Worm (Caenorhabditis elegans): ENCODE data around the gene F54E12.2.

Gene F54E12.2

ce11 chrIV:11296787-11297186, 40.2 kb downstream of the F54E12.2 start, which contains the start of gene mttu-1:
TSS of gene mttu-1 (minus strand) at chrIV:11296887.
- TF ChIP-seq ceh-43 (GFP tag; optimal IDR thresholded peaks at IDR 0.05), result no peak
- no peak for TF ChIP-seq mep-1 (tag; optimal IDR thresholded peaks at IDR 0.05)
- no peak for TF ChIP-seq mls-2 (tag; optimal IDR thresholded peaks at IDR 0.05)
- no peak for TF ChIP-seq ztf-11 (tag; optimal IDR thresholded peaks at IDR 0.05)
- TF ChIP-seq elt-1 (tag; optimal IDR thresholded peaks at IDR 0.05; ENCODE audit: borderline replicate concordance, insufficient read depth), result no peak
- no peak for TF ChIP-seq cnd-1 (tag; optimal IDR thresholded peaks at IDR 0.05)
- TF ChIP-seq mab-5 (tag; optimal IDR thresholded peaks at IDR 0.05), result no peak
- no peak for TF ChIP-seq elt-3 (tag; optimal IDR thresholded peaks at IDR 0.05)
- TF ChIP-seq snpc-4 (tag; optimal IDR thresholded peaks at IDR 0.05), result no peak
- no peak for TF ChIP-seq nhr-12 (tag; optimal IDR thresholded peaks at IDR 0.05)
- no peak for TF ChIP-seq unc-39 (tag; optimal IDR thresholded peaks at IDR 0.05)
- no peak for TF ChIP-seq bed-3 (GFP tag; optimal IDR thresholded peaks at IDR 0.05)

- TF ChIP-seq ces-1 (GFP tag; optimal IDR thresholded peaks at IDR 0.05), result no peak
- TF ChIP-seq unc-120 (tag; optimal IDR thresholded peaks at IDR 0.05; ENCODE audit: poor library complexity, severe bottlenecking), result no peak
- TF ChIP-seq nhr-237 (tag; optimal IDR thresholded peaks at IDR 0.05), result no peak
- no peak for TF ChIP-seq ztf-11 (tag; optimal IDR thresholded peaks at IDR 0.05)
- TF ChIP-seq snpc-4 (tag; optimal IDR thresholded peaks at IDR 0.05), result no peak
Observed at ce11 chrIV:11288965-11289364, 48.0 kb downstream of the F54E12.2 start.

ce11 chrIV:11287511-11287910, 49.5 kb downstream of the F54E12.2 start, which contains the start of gene F54D1.6:
TSS of gene F54D1.6 (plus strand) at chrIV:11287811.
- TF ChIP-seq blmp-1 (tag; optimal IDR thresholded peaks at IDR 0.05), result no peak
- no peak for TF ChIP-seq nhr-237 (tag; optimal IDR thresholded peaks at IDR 0.05)
- no peak for TF ChIP-seq unc-62 (GFP tag; optimal IDR thresholded peaks at IDR 0.05)

ce11 chrIV:11286112-11286511, 50.9 kb downstream of the F54E12.2 start:
- no peak for TF ChIP-seq mls-2 (tag; optimal IDR thresholded peaks at IDR 0.05)
- no peak for TF ChIP-seq lin-13 (tag; optimal IDR thresholded peaks at IDR 0.05)
- no peak for TF ChIP-seq hlh-1 (tag; optimal IDR thresholded peaks at IDR 0.05)
- no peak for TF ChIP-seq nhr-2 (tag; optimal IDR thresholded peaks at IDR 0.05)
- no peak for TF ChIP-seq blmp-1 (tag; optimal IDR thresholded peaks at IDR 0.05)
- TF ChIP-seq lsy-2 (tag; optimal IDR thresholded peaks at IDR 0.05), result no peak
- no peak for TF ChIP-seq ces-1 (GFP tag; optimal IDR thresholded peaks at IDR 0.05)
- no peak for TF ChIP-seq snpc-4 (tag; optimal IDR thresholded peaks at IDR 0.05)
- no peak for TF ChIP-seq lin-32 (GFP tag; optimal IDR thresholded peaks at IDR 0.05)
- TF ChIP-seq sem-2 (GFP tag; optimal IDR thresholded peaks at IDR 0.05), result no peak
- TF ChIP-seq cnd-1 (tag; optimal IDR thresholded peaks at IDR 0.05), result no peak
- TF ChIP-seq unc-120 (tag; optimal IDR thresholded peaks at IDR 0.05; ENCODE audit: poor library complexity, severe bottlenecking), result no peak
- no peak for TF ChIP-seq nhr-237 (tag; optimal IDR thresholded peaks at IDR 0.05)
- TF ChIP-seq mep-1 (tag; optimal IDR thresholded peaks at IDR 0.05), result no peak
- TF ChIP-seq tbx-8 (GFP tag; optimal IDR thresholded peaks at IDR 0.05), result no peak
- TF ChIP-seq unc-39 (tag; optimal IDR thresholded peaks at IDR 0.05), result no peak
- no peak for TF ChIP-seq elt-1 (tag; optimal IDR thresholded peaks at IDR 0.05; ENCODE audit: borderline replicate concordance, insufficient read depth)

ce11 chrIV:11285239-11285638, 51.7 kb downstream of the F54E12.2 start:
- no peak for TF ChIP-seq nhr-2 (tag; optimal IDR thresholded peaks at IDR 0.05)
- TF ChIP-seq ceh-39 (tag; optimal IDR thresholded peaks at IDR 0.05), result no peak
- no peak for TF ChIP-seq ceh-83 (GFP tag; optimal IDR thresholded peaks at IDR 0.05)
- TF ChIP-seq lsy-2 (tag; optimal IDR thresholded peaks at IDR 0.05), result no peak
- no peak for TF ChIP-seq ztf-11 (tag; optimal IDR thresholded peaks at IDR 0.05)

ce11 chrIV:11284102-11284531, 52.9 kb downstream of the F54E12.2 start:
- no peak for TF ChIP-seq unc-120 (tag; optimal IDR thresholded peaks at IDR 0.05; ENCODE audit: poor library complexity, severe bottlenecking)
- peak; percentile 24 for TF ChIP-seq pha-4 (tag; optimal IDR thresholded peaks at IDR 0.05)
- TF ChIP-seq mep-1 (tag; optimal IDR thresholded peaks at IDR 0.05), result no peak

Data from whole organism, mixed stage, embryonic.